Worm (Caenorhabditis elegans) whole organism, young adult: ENCODE measurements around the gene T05A12.3.
A peak's percentile ranks its signal among the peaks of the same experiment; 100 is the strongest.

Experiments
- B0019.2 ChIP-seq: fragments of 200-800 bp; sonication (Bioruptor generic); conservative IDR thresholded peaks from 2 replicates; pipeline ENCODE4 v1.3.6; 2022; ENCODE audit warnings: missing genetic modification reagents, missing genetic modification characterization, missing compliant biosample characterization
- B0035.1 ChIP-seq: sonication (generic microtip); optimal IDR thresholded peaks from 2 replicates; lab custom pipeline; 2016; ENCODE audit warnings: missing genetic modification characterization, mild to moderate bottlenecking, missing compliant biosample characterization, missing genotype, missing genetic modification reagents
- F10E7.11 ChIP-seq: sonication (generic microtip); optimal IDR thresholded peaks from 2 replicates; lab custom pipeline; 2017; ENCODE audit warnings: mild to moderate bottlenecking, missing genetic modification characterization, moderate library complexity, missing compliant biosample characterization
- F23B12.7 ChIP-seq: sonication (generic microtip); optimal IDR thresholded peaks from 2 replicates; lab custom pipeline; 2017; ENCODE audit warnings: missing genetic modification characterization, mild to moderate bottlenecking, missing compliant biosample characterization, antibody characterized with exemption, moderate library complexity; ENCODE audit not compliant: insufficient read depth
- F33H1.4 ChIP-seq: fragments of 200-800 bp; sonication (Bioruptor generic); IDR thresholded peaks from 2 replicates; pipeline ENCODE4 v1.3.6; 2022; ENCODE audit warnings: missing genetic modification reagents, missing genetic modification characterization, missing compliant biosample characterization
- F37B4.10 ChIP-seq: fragments of 200-800 bp; sonication (Bioruptor generic); IDR thresholded peaks from 2 replicates; pipeline ENCODE4 v1.3.6; 2022; ENCODE audit warnings: missing genetic modification characterization, missing compliant biosample characterization
- F39B2.1 ChIP-seq: fragments of 200-800 bp; sonication (Bioruptor generic); IDR thresholded peaks from 2 replicates; pipeline ENCODE4 v1.3.6; 2022; ENCODE audit warnings: missing genetic modification reagents, missing genetic modification characterization, missing compliant biosample characterization
- F49E8.2 ChIP-seq: sonication (generic microtip); optimal IDR thresholded peaks from 3 replicates; lab custom pipeline; 2017; ENCODE audit warnings: missing genetic modification characterization, mild to moderate bottlenecking, missing compliant biosample characterization, antibody characterized with exemption, moderate library complexity; ENCODE audit not compliant: insufficient read depth
- F57A8.1 ChIP-seq: fragments of 200-800 bp; sonication (Bioruptor generic); optimal IDR thresholded peaks from 2 replicates; lab custom pipeline; 2018; ENCODE audit warnings: mild to moderate bottlenecking, missing genetic modification characterization, moderate library complexity, missing compliant biosample characterization
- K12H6.12 ChIP-seq: fragments of 200-800 bp; sonication (Bioruptor generic); optimal IDR thresholded peaks from 2 replicates; lab custom pipeline; 2018; ENCODE audit warnings: mild to moderate bottlenecking, missing genetic modification characterization, missing compliant biosample characterization
- T07F8.4 ChIP-seq: sonication (generic microtip); optimal IDR thresholded peaks from 2 replicates; lab custom pipeline; 2016; ENCODE audit warnings: mild to moderate bottlenecking, missing genetic modification characterization, moderate library complexity, missing compliant biosample characterization
- Y53G8AR.9 ChIP-seq: fragments of 200-800 bp; sonication (Bioruptor generic); conservative IDR thresholded peaks from 2 replicates; pipeline ENCODE4 v1.3.6; 2022; ENCODE audit warnings: missing genetic modification reagents, missing genetic modification characterization, missing compliant biosample characterization
- Y79H2A.3 ChIP-seq: fragments of 200-800 bp; sonication (Bioruptor generic); conservative IDR thresholded peaks from 2 replicates; pipeline ENCODE4 v1.3.6; 2022; ENCODE audit warnings: missing genetic modification reagents, missing genetic modification characterization, missing compliant biosample characterization
- Y95B8A.8 ChIP-seq: fragments of 200-800 bp; sonication (Bioruptor generic); IDR thresholded peaks from 2 replicates; pipeline ENCODE4 v1.3.6; 2022; ENCODE audit warnings: missing genetic modification reagents, missing genetic modification characterization, missing compliant biosample characterization
- aptf-2 ChIP-seq: fragments of 200-800 bp; sonication (Bioruptor generic); conservative IDR thresholded peaks from 2 replicates; pipeline ENCODE4 v1.3.6; 2022; ENCODE audit warnings: missing genetic modification reagents, missing genetic modification characterization, missing compliant biosample characterization
- cebp-1 ChIP-seq, 2 experiments: fragments of 200-800 bp in 1 of 2; sonication (Bioruptor generic) in 1 of 2; sonication (generic microtip) in 1 of 2; IDR thresholded peaks in 1 of 2; optimal IDR thresholded peaks in 1 of 2; 2 replicates each; pipeline versions ENCODE4 v1.3.6 to Lab custom; 2017 to 2022; ENCODE audit warnings: missing compliant biosample characterization in 2 of 2, missing genetic modification characterization in 2 of 2, mild to moderate bottlenecking in 1 of 2, missing genetic modification reagents in 1 of 2, moderate library complexity in 1 of 2
- ceh-100 ChIP-seq: fragments of 200-800 bp; sonication (Bioruptor generic); IDR thresholded peaks from 2 replicates; pipeline ENCODE4 v1.3.6; 2022; ENCODE audit warnings: missing genetic modification reagents, missing genetic modification characterization, missing compliant biosample characterization
- ceh-27 ChIP-seq: fragments of 200-800 bp; sonication (Bioruptor generic); optimal IDR thresholded peaks from 2 replicates; lab custom pipeline; 2018; ENCODE audit warnings: mild to moderate bottlenecking, missing genetic modification characterization, moderate library complexity, missing compliant biosample characterization
- ceh-58 ChIP-seq: fragments of 200-800 bp; sonication (Bioruptor generic); IDR thresholded peaks from 2 replicates; pipeline ENCODE4 v1.3.6; 2022; ENCODE audit warnings: missing genetic modification characterization, missing compliant biosample characterization
- dox-1 ChIP-seq: fragments of 200-800 bp; sonication (Bioruptor generic); IDR thresholded peaks from 2 replicates; pipeline ENCODE4 v1.3.6; 2022; ENCODE audit warnings: missing genetic modification reagents, missing genetic modification characterization, missing compliant biosample characterization
- dpff-1 ChIP-seq: sonication (generic microtip); optimal IDR thresholded peaks from 2 replicates; lab custom pipeline; 2017; ENCODE audit warnings: mild to moderate bottlenecking, missing genetic modification characterization, missing compliant biosample characterization
- egrh-3 ChIP-seq: fragments of 200-800 bp; sonication (Bioruptor generic); IDR thresholded peaks from 2 replicates; pipeline ENCODE4 v1.3.6; 2022; ENCODE audit warnings: missing genetic modification reagents, missing genetic modification characterization, missing compliant biosample characterization
- hrde-1 ChIP-seq: sonication (generic microtip); optimal IDR thresholded peaks from 2 replicates; lab custom pipeline; 2016; ENCODE audit warnings: missing genetic modification characterization, mild to moderate bottlenecking, missing compliant biosample characterization, moderate library complexity, missing genotype, missing genetic modification reagents, borderline replicate concordance
- lin-26 ChIP-seq: fragments of 200-800 bp; sonication (Bioruptor generic); IDR thresholded peaks from 2 replicates; pipeline ENCODE4 v1.3.6; 2022; ENCODE audit warnings: missing genetic modification reagents, missing genetic modification characterization, missing compliant biosample characterization
- madf-10 ChIP-seq: sonication (generic microtip); optimal IDR thresholded peaks from 2 replicates; lab custom pipeline; 2016; ENCODE audit warnings: mild to moderate bottlenecking, missing genetic modification characterization, missing compliant biosample characterization
- madf-8 ChIP-seq: fragments of 200-800 bp; sonication (Bioruptor generic); conservative IDR thresholded peaks from 2 replicates; pipeline ENCODE4 v1.3.6; 2022; ENCODE audit warnings: missing genetic modification reagents, missing genetic modification characterization, missing compliant biosample characterization
- mcd-1 ChIP-seq: fragments of 200-800 bp; sonication (Bioruptor generic); IDR thresholded peaks from 2 replicates; pipeline ENCODE4 v1.3.6; 2022; ENCODE audit warnings: missing genetic modification reagents, missing genetic modification characterization, missing compliant biosample characterization
- mes-4 ChIP-seq: sonication (generic microtip); optimal IDR thresholded peaks from 2 replicates; lab custom pipeline; 2016; ENCODE audit warnings: missing genotype, missing genetic modification characterization, missing compliant biosample characterization
- nfya-2 ChIP-seq: fragments of 200-800 bp; sonication (Bioruptor generic); IDR thresholded peaks from 2 replicates; pipeline ENCODE4 v1.3.6; 2022; ENCODE audit warnings: missing genetic modification reagents, missing genetic modification characterization, missing compliant biosample characterization
- nhr-80 ChIP-seq: sonication (generic microtip); optimal IDR thresholded peaks from 2 replicates; lab custom pipeline; 2016; ENCODE audit warnings: missing genetic modification characterization, missing compliant biosample characterization
- pbrm-1 ChIP-seq: fragments of 200-800 bp; sonication (Bioruptor generic); IDR thresholded peaks from 2 replicates; pipeline ENCODE4 v1.3.6; 2022; ENCODE audit warnings: missing genetic modification reagents, missing genetic modification characterization, missing compliant biosample characterization
- rpc-1 ChIP-seq, 2 experiments: fragments of 150-350 bp in 1 of 2; sonication (generic microtip) in 1 of 2; optimal IDR thresholded peaks; 2 replicates each; lab custom pipeline; 2014 to 2018; ENCODE audit warnings: missing biosample characterization in 1 of 2, missing genetic modification characterization in 1 of 2, missing genetic modification reagents in 1 of 2, missing genotype in 1 of 2
- sea-2 ChIP-seq: fragments of 200-800 bp; sonication (Bioruptor generic); IDR thresholded peaks from 2 replicates; pipeline ENCODE4 v1.3.6; 2022; ENCODE audit warnings: missing genetic modification characterization, missing compliant biosample characterization
- snpc-3.4 ChIP-seq: sonication (generic microtip); optimal IDR thresholded peaks from 2 replicates; lab custom pipeline; 2017; ENCODE audit warnings: missing genetic modification characterization, mild to moderate bottlenecking, missing compliant biosample characterization, antibody characterized with exemption, moderate library complexity, missing genotype, missing genetic modification reagents
- snpc-4 ChIP-seq, 5 experiments: fragments of 150-350 bp in 1 of 5; sonication (generic microtip) in 4 of 5; optimal IDR thresholded peaks; 2 replicates each; lab custom pipeline; 2014 to 2018; ENCODE audit warnings: missing genetic modification characterization in 5 of 5, missing biosample characterization in 3 of 5, antibody characterized with exemption in 2 of 5, mild to moderate bottlenecking in 2 of 5, missing compliant biosample characterization in 2 of 5, missing genotype in 2 of 5, moderate library complexity in 2 of 5, missing genetic modification reagents in 1 of 5
- tbp1 ChIP-seq: fragments of 200-800 bp; sonication (Bioruptor generic); optimal IDR thresholded peaks from 2 replicates; lab custom pipeline; 2018; ENCODE audit warnings: mild to moderate bottlenecking, missing genetic modification characterization, missing compliant biosample characterization
- zfh-2 ChIP-seq: fragments of 200-800 bp; sonication (Bioruptor generic); conservative IDR thresholded peaks from 2 replicates; pipeline ENCODE4 v1.3.6; 2022; ENCODE audit warnings: missing genetic modification reagents, missing genetic modification characterization, missing compliant biosample characterization

T05A12.3 gene

DNA sequence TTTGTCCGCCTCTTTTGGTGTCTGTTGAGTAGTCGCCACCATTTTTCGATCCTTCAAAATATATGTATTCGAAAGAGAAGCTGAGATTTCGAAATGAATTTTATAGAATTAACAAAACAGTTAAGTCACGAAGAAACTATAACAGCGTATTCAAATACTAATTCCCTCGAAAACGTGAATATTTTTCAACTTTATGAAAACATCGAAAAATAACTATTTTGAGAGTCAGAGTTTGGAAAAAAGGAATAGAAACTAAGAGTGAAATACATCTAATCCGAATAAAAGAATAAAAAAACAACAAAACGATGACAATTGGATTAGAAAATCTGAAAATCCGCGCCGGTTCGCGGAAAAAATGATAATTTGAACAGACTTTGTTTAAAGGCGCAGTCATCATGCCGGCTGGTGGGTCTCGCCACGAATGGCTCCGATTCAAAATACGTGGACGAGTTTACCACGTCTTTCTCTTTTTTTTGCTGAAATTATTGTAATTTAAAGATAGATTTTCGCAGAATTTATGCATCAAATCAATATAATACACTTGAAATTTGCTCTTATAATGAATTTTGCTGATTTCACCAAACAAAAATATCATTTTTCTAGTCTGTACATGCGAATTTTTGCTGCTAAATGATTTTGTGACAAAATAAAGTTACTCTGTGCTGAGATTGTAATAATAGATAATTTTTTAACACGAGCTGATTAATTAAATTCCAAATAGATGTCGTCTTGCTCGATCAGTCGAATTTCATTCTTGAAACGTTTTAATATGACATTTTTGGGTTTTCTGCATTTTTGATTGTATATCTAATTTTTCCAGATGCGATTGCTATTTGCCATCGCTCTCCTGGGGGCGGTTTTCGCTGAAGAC lies 22.6 kb upstream of the T05A12.3 start, which contains the start of the genes rpn-1 and ribo-1 (continued):
- TF ChIP-seq hrde-1 (tag; lab: Kevin White, UChicago) = no peak
- no peak for TF ChIP-seq dpff-1 (tag; lab: Kevin White, UChicago)
- TF ChIP-seq nhr-80 (tag; lab: Kevin White, UChicago) = peak; percentile 1
- TF ChIP-seq F57A8.1 (GFP tag; lab: Kevin White, UChicago) = no peak
- TF ChIP-seq T07F8.4 (tag; lab: Kevin White, UChicago) = no peak
- TF ChIP-seq F10E7.11 = no peak
- no peak for TF ChIP-seq cebp-1 (GFP tag; IDR thresholded peaks at IDR 0.05; lab: Robert Waterston, UW)
- no peak for TF ChIP-seq cebp-1 (tag; optimal IDR thresholded peaks at IDR 0.05; lab: Kevin White, UChicago)
- no peak for TF ChIP-seq madf-10 (tag; lab: Kevin White, UChicago)
- TF ChIP-seq dox-1 (GFP tag; lab: Robert Waterston, UW) = peak; percentile 56; the same call in 1 of the 2 replicates
- no peak for TF ChIP-seq nfya-2 (GFP tag; lab: Robert Waterston, UW)
- no peak for TF ChIP-seq Y53G8AR.9 (GFP tag; lab: Robert Waterston, UW)
- peak; percentile 5 for TF ChIP-seq tbp1 (GFP tag; lab: Kevin White, UChicago)
- TF ChIP-seq Y95B8A.8 = no peak
- no peak for TF ChIP-seq ceh-58 (GFP tag; lab: Robert Waterston, UW)
- no peak for TF ChIP-seq mcd-1 (GFP tag; lab: Robert Waterston, UW)
- no peak for TF ChIP-seq K12H6.12 (tag; lab: Kevin White, UChicago)
- no peak for TF ChIP-seq mes-4 (tag; lab: Kevin White, UChicago)
- no peak for TF ChIP-seq Y79H2A.3 (GFP tag; lab: Robert Waterston, UW)
- no peak for TF ChIP-seq sea-2 (GFP tag; lab: Robert Waterston, UW)
- no peak for TF ChIP-seq snpc-4 (GFP tag; optimal IDR thresholded peaks at IDR 0.05; lab: Kevin White, UChicago)
- TF ChIP-seq snpc-4 (tag; optimal IDR thresholded peaks at IDR 0.05; lab: Kevin White, UChicago) = peak in 3 of 4 experiments; percentile 42 to 64 (median 63)
- no peak for TF ChIP-seq F39B2.1 (GFP tag; lab: Robert Waterston, UW)
- TF ChIP-seq F49E8.2 (tag; lab: Kevin White, UChicago) = peak; percentile 40
- TF ChIP-seq F23B12.7 (tag; lab: Kevin White, UChicago) = peak; percentile 28

DNA sequence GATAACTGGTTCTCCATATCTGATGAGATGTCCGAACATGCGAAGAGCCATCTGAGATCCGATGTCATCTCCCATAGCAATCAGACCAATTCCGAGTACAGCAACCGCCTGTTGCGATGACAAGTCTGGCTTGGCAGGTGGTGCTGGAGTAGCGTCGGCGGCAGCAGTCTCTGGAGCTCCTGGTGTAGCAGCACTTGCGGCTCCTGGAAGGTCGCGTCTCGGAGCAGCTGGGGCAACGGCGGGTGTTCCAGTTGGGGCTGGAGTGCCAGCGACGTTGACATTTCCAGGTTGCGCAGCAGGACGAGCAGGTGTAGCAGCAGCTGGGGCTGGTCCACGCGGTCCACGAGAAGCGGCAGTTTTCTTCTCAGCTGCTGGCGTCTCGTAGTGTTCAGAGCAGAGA lies 20.0 kb upstream of the T05A12.3 start:
- TF ChIP-seq B0019.2 = no peak
- 0 out of 2 replicates have a peak, but pooled peaks have one; percentile 77 for TF ChIP-seq F37B4.10 (GFP tag; lab: Robert Waterston, UW)
- 0 out of 2 replicates have a peak, but pooled peaks have one; percentile 10 for TF ChIP-seq dox-1 (GFP tag; lab: Robert Waterston, UW)
- 0 out of 2 replicates have a peak, but pooled peaks have one; percentile 21 for TF ChIP-seq F33H1.4 (GFP tag; lab: Robert Waterston, UW)
- no peak for TF ChIP-seq madf-8 (GFP tag; lab: Robert Waterston, UW)
- TF ChIP-seq mcd-1 (GFP tag; lab: Robert Waterston, UW) = peak; percentile 31; the same call in 1 of the 2 replicates
- no peak for TF ChIP-seq B0035.1 (tag; lab: Kevin White, UChicago)
- TF ChIP-seq snpc-3.4 (tag; lab: Kevin White, UChicago) = no peak
- no peak for TF ChIP-seq pbrm-1
- TF ChIP-seq ceh-100 (GFP tag; lab: Robert Waterston, UW) = no peak
- no peak for TF ChIP-seq T07F8.4 (tag; lab: Kevin White, UChicago)
- no peak for TF ChIP-seq rpc-1 (optimal IDR thresholded peaks at IDR 0.05; lab: Kevin White, UChicago)
- TF ChIP-seq rpc-1 (tag; optimal IDR thresholded peaks at IDR 0.05; lab: Kevin White, UChicago) = no peak
- TF ChIP-seq ceh-27 (GFP tag; lab: Kevin White, UChicago) = peak; percentile 20
- no peak for TF ChIP-seq aptf-2 (GFP tag; lab: Robert Waterston, UW)
- peak; percentile 96 for TF ChIP-seq zfh-2 (GFP tag; lab: Robert Waterston, UW)
- peak; percentile 92 for TF ChIP-seq egrh-3 (GFP tag; lab: Robert Waterston, UW)
- TF ChIP-seq lin-26 (GFP tag; lab: Robert Waterston, UW) = peak; percentile 39; the same call in 1 of the 2 replicates
